Worm (Caenorhabditis elegans) whole organism, L4 larva: ENCODE measurements around the gene M03C11.6.
A peak's percentile ranks its signal among the peaks of the same experiment; 100 is the strongest.

Source experiments
- D1046.2 ChIP-seq: fragments of 200-800 bp; sonication (Bioruptor generic); IDR thresholded peaks from 2 replicates; pipeline ENCODE4 v1.3.6; 2022; ENCODE audit warnings: missing genetic modification characterization, missing compliant biosample characterization
- F26F4.8 ChIP-seq: fragments of 200-800 bp; sonication (Bioruptor generic); conservative IDR thresholded peaks from 2 replicates; pipeline ENCODE4 v1.3.6; 2022; ENCODE audit warnings: missing genetic modification characterization, missing compliant biosample characterization
- F37D6.2 ChIP-seq: sonication (generic microtip); optimal IDR thresholded peaks from 2 replicates; lab custom pipeline; 2016; ENCODE audit warnings: mild to moderate bottlenecking, missing genetic modification characterization, missing compliant biosample characterization
- T20F7.1 ChIP-seq: fragments of 200-800 bp; sonication (Bioruptor generic); optimal IDR thresholded peaks from 2 replicates; lab custom pipeline; 2018; ENCODE audit warnings: mild to moderate bottlenecking, missing genetic modification characterization, missing compliant biosample characterization
- Y105C5A.15 ChIP-seq: fragments of 200-800 bp; sonication (Bioruptor generic); IDR thresholded peaks from 2 replicates; pipeline ENCODE4 v1.3.6; 2022; ENCODE audit warnings: missing genetic modification characterization, missing compliant biosample characterization
- Y48G9A.11 ChIP-seq: fragments of 200-800 bp; sonication (Bioruptor generic); IDR thresholded peaks from 2 replicates; pipeline ENCODE4 v1.3.6; 2022; ENCODE audit warnings: missing genetic modification reagents, missing genetic modification characterization, missing compliant biosample characterization
- aha-1 ChIP-seq: fragments of 150-350 bp; peaks from one replicate; lab custom pipeline; 2014; ENCODE audit warnings: missing biosample characterization, missing genetic modification characterization
- aly-2 ChIP-seq: sonication (generic microtip); optimal IDR thresholded peaks from 2 replicates; lab custom pipeline; 2018; ENCODE audit warnings: missing biosample characterization, missing genetic modification characterization
- attf-4 ChIP-seq: sonication (generic microtip); optimal IDR thresholded peaks from 3 replicates; lab custom pipeline; 2017; ENCODE audit warnings: missing biosample characterization, missing genetic modification characterization
- ceh-20 ChIP-seq: fragments of 200-800 bp; sonication (Bioruptor generic); IDR thresholded peaks from 2 replicates; pipeline ENCODE4 v1.3.6; 2022; ENCODE audit warnings: missing genetic modification reagents, missing genetic modification characterization, missing compliant biosample characterization
- ceh-62 ChIP-seq: sonication (generic microtip); optimal IDR thresholded peaks from 2 replicates; lab custom pipeline; 2017; ENCODE audit warnings: missing biosample characterization, missing genetic modification characterization
- ces-1 ChIP-seq: fragments of 150-350 bp; sonication (generic microtip); optimal IDR thresholded peaks from 4 replicates; lab custom pipeline; 2014; ENCODE audit warnings: missing biosample characterization, missing genetic modification reagents, missing genetic modification characterization
- ctbp-1 ChIP-seq: fragments of 200-800 bp; sonication (Bioruptor generic); IDR thresholded peaks from 2 replicates; pipeline ENCODE4 v1.3.6; 2022; ENCODE audit warnings: missing genetic modification reagents, missing genetic modification characterization, missing compliant biosample characterization
- daf-12 ChIP-seq: fragments of 150-350 bp; optimal IDR thresholded peaks from 2 replicates; lab custom pipeline; 2014; ENCODE audit warnings: missing biosample characterization, missing genetic modification reagents, missing genetic modification characterization
- daf-8 ChIP-seq: fragments of 200-800 bp; sonication (Bioruptor generic); IDR thresholded peaks from 2 replicates; pipeline ENCODE4 v1.3.6; 2022; ENCODE audit warnings: missing genetic modification characterization, missing compliant biosample characterization
- dmd-8 ChIP-seq: fragments of 200-800 bp; sonication (Bioruptor generic); IDR thresholded peaks from 2 replicates; pipeline ENCODE4 v1.3.6; 2022; ENCODE audit warnings: missing genetic modification characterization, missing compliant biosample characterization
- egl-43 ChIP-seq: fragments of 200-800 bp; sonication (Bioruptor generic); IDR thresholded peaks from 2 replicates; pipeline ENCODE4 v1.3.6; 2022; ENCODE audit warnings: missing genetic modification reagents, missing genetic modification characterization, missing compliant biosample characterization
- fkh-10 ChIP-seq: fragments of 150-350 bp; optimal IDR thresholded peaks from 2 replicates; lab custom pipeline; 2014; ENCODE audit warnings: missing biosample characterization, missing genetic modification reagents, missing genetic modification characterization
- fos-1 ChIP-seq: fragments of 150-350 bp; optimal IDR thresholded peaks from 2 replicates; lab custom pipeline; 2014; ENCODE audit warnings: missing biosample characterization, missing genetic modification characterization
- hif-1 ChIP-seq, 2 experiments: sonication (generic microtip); optimal IDR thresholded peaks; 2 replicates each; lab custom pipeline; 2016 to 2017; ENCODE audit warnings: missing compliant biosample characterization in 2 of 2, missing genetic modification characterization in 2 of 2, missing genetic modification reagents in 2 of 2, missing genotype in 2 of 2, mild to moderate bottlenecking in 1 of 2
- hlh-30 ChIP-seq: sonication (generic microtip); optimal IDR thresholded peaks from 2 replicates; lab custom pipeline; 2017; ENCODE audit warnings: antibody characterized with exemption, mild to moderate bottlenecking, missing genetic modification characterization, missing compliant biosample characterization; ENCODE audit not compliant: insufficient read depth
- hmg-1.1 ChIP-seq: fragments of 200-800 bp; sonication (Bioruptor generic); IDR thresholded peaks from 2 replicates; pipeline ENCODE4 v1.3.6; 2022; ENCODE audit warnings: missing genetic modification reagents, missing genetic modification characterization, missing compliant biosample characterization
- jun-1 ChIP-seq: fragments of 150-350 bp; optimal IDR thresholded peaks from 2 replicates; lab custom pipeline; 2014; ENCODE audit warnings: missing biosample characterization, missing genetic modification reagents, missing genetic modification characterization
- lsy-2 ChIP-seq, 2 experiments: fragments of 150-350 bp in 1 of 2; sonication (generic microtip) in 1 of 2; optimal IDR thresholded peaks; 2 replicates each; lab custom pipeline; 2014 to 2017; ENCODE audit warnings: missing biosample characterization in 2 of 2, missing genetic modification characterization in 2 of 2
- madf-9 ChIP-seq: fragments of 200-800 bp; sonication (Bioruptor generic); conservative IDR thresholded peaks from 2 replicates; pipeline ENCODE4 v1.3.6; 2022; ENCODE audit warnings: missing genetic modification reagents, missing genetic modification characterization, missing compliant biosample characterization
- mdl-1 ChIP-seq, 2 experiments: fragments of 150-350 bp in 1 of 2; sonication (generic microtip) in 1 of 2; optimal IDR thresholded peaks; 2 replicates each; lab custom pipeline; 2014 to 2017; ENCODE audit warnings: missing biosample characterization in 2 of 2, missing genetic modification characterization in 2 of 2
- mdt-29 ChIP-seq: fragments of 200-800 bp; sonication (Bioruptor generic); IDR thresholded peaks from 2 replicates; pipeline ENCODE4 v1.3.6; 2022; ENCODE audit warnings: missing genetic modification reagents, missing genetic modification characterization, missing compliant biosample characterization
- mep-1 ChIP-seq: fragments of 150-350 bp; sonication (generic microtip); optimal IDR thresholded peaks from 3 replicates; lab custom pipeline; 2014; ENCODE audit warnings: missing biosample characterization, missing genetic modification characterization
- mes-2 ChIP-seq: sonication (generic microtip); optimal IDR thresholded peaks from 2 replicates; lab custom pipeline; 2016; ENCODE audit warnings: missing genotype, mild to moderate bottlenecking, missing genetic modification characterization, missing compliant biosample characterization; ENCODE audit not compliant: poor library complexity, severe bottlenecking
- mxl-3 ChIP-seq: fragments of 200-800 bp; sonication (Bioruptor generic); optimal IDR thresholded peaks from 2 replicates; lab custom pipeline; 2018; ENCODE audit warnings: mild to moderate bottlenecking, missing genetic modification characterization, missing compliant biosample characterization
- nhr-11 ChIP-seq: fragments of 150-350 bp; optimal IDR thresholded peaks from 2 replicates; lab custom pipeline; 2014; ENCODE audit warnings: missing biosample characterization, missing genetic modification characterization
- nhr-237 ChIP-seq: sonication (generic microtip); optimal IDR thresholded peaks from 2 replicates; lab custom pipeline; 2017; ENCODE audit warnings: missing biosample characterization, missing genetic modification characterization
- rbr-2 ChIP-seq: sonication (generic microtip); optimal IDR thresholded peaks from 2 replicates; lab custom pipeline; 2016; ENCODE audit warnings: missing genotype, missing genetic modification characterization, missing compliant biosample characterization
- saeg-2 ChIP-seq: fragments of 200-800 bp; sonication (Bioruptor generic); IDR thresholded peaks from 2 replicates; pipeline ENCODE4 v1.3.6; 2022; ENCODE audit warnings: missing genetic modification reagents, missing genetic modification characterization, missing compliant biosample characterization
- set-16 ChIP-seq: fragments of 200-800 bp; sonication (Bioruptor generic); IDR thresholded peaks from 2 replicates; pipeline ENCODE4 v1.3.6; 2022; ENCODE audit warnings: missing genetic modification reagents, missing genetic modification characterization, missing compliant biosample characterization
- tag-97 ChIP-seq: fragments of 200-800 bp; sonication (Bioruptor generic); IDR thresholded peaks from 2 replicates; pipeline ENCODE4 v1.3.6; 2022; ENCODE audit warnings: missing genetic modification characterization, missing compliant biosample characterization
- unc-62 ChIP-seq, 3 experiments: fragments of 150-350 bp in 1 of 3; sonication (generic microtip); optimal IDR thresholded peaks in 2 of 3; peaks in 1 of 3; 1 replicate in 1 of 3; 2 replicates in 2 of 3; lab custom pipeline; 2014 to 2017; ENCODE audit warnings: missing biosample characterization in 3 of 3, missing genetic modification characterization in 3 of 3, missing genetic modification reagents in 3 of 3, missing genotype in 1 of 3
- vab-7 ChIP-seq: fragments of 200-800 bp; sonication (Bioruptor generic); IDR thresholded peaks from 2 replicates; pipeline ENCODE4 v1.3.6; 2022; ENCODE audit warnings: missing genetic modification reagents, missing genetic modification characterization, missing compliant biosample characterization
- zip-11 ChIP-seq: fragments of 200-800 bp; sonication (Bioruptor generic); IDR thresholded peaks from 2 replicates; pipeline ENCODE4 v1.3.6; 2022; ENCODE audit warnings: missing genetic modification characterization, missing compliant biosample characterization

M03C11.6 gene

ce11 chrIII:10398919-10399318 is 24.9 kb downstream of the M03C11.6 start:
- no peak for TF ChIP-seq dmd-8
- no peak for TF ChIP-seq attf-4 (tag; lab: Kevin White, UChicago)
- TF ChIP-seq set-16: peak; percentile 20; the same call in 1 of the 2 replicates
- no peak for TF ChIP-seq nhr-237
- peak in 1 of 2 experiments; percentile 26 for TF ChIP-seq lsy-2 (tag; optimal IDR thresholded peaks at IDR 0.05; lab: Kevin White, UChicago)
- TF ChIP-seq ceh-62 (tag; lab: Kevin White, UChicago): no peak
- TF ChIP-seq saeg-2 (GFP tag; lab: Robert Waterston, UW): no peak
- peak; percentile 38 for TF ChIP-seq fkh-10 (GFP tag; lab: Kevin White, UChicago)
- no peak for TF ChIP-seq T20F7.1 (GFP tag; lab: Kevin White, UChicago)
- TF ChIP-seq mdl-1 (tag; optimal IDR thresholded peaks at IDR 0.05; lab: Kevin White, UChicago): peak in 1 of 2 experiments; percentile 68
- no peak for TF ChIP-seq mxl-3 (GFP tag; lab: Kevin White, UChicago)
- TF ChIP-seq ces-1 (GFP tag; lab: Kevin White, UChicago): no peak
- TF ChIP-seq Y105C5A.15 (GFP tag; lab: Robert Waterston, UW): no peak
- no peak for TF ChIP-seq D1046.2
- peak; percentile 35 for TF ChIP-seq mep-1 (tag; lab: Kevin White, UChicago)
- peak; percentile 50 for TF ChIP-seq hlh-30
- TF ChIP-seq F26F4.8 (GFP tag; lab: Robert Waterston, UW): no peak
- TF ChIP-seq egl-43 (GFP tag; lab: Robert Waterston, UW): 0 out of 2 replicates have a peak, but pooled peaks have one; percentile 20
- peak; percentile 8 for TF ChIP-seq rbr-2
- TF ChIP-seq daf-8 (GFP tag; lab: Robert Waterston, UW): no peak
- no peak for TF ChIP-seq zip-11 (GFP tag; lab: Robert Waterston, UW)
- TF ChIP-seq madf-9 (GFP tag; lab: Robert Waterston, UW): no peak
- no peak for TF ChIP-seq ceh-20 (GFP tag; lab: Robert Waterston, UW)
- TF ChIP-seq fos-1: no peak
- no peak for TF ChIP-seq jun-1 (tag; lab: Kevin White, UChicago)
- TF ChIP-seq nhr-11 (tag; lab: Kevin White, UChicago): no peak
- peak; percentile 60; the same call in 1 of the 2 replicates for TF ChIP-seq hmg-1.1 (GFP tag; lab: Robert Waterston, UW)
- peak; percentile 82 for TF ChIP-seq aha-1 (tag; lab: Kevin White, UChicago)
- no peak for TF ChIP-seq tag-97 (GFP tag; lab: Robert Waterston, UW)
- TF ChIP-seq daf-12 (tag; lab: Kevin White, UChicago): no peak
- no peak for TF ChIP-seq Y48G9A.11 (GFP tag; lab: Robert Waterston, UW)
- no peak for TF ChIP-seq aly-2 (tag; lab: Kevin White, UChicago)
- peak in 1 of 2 experiments; percentile 47 for TF ChIP-seq unc-62 (GFP tag; optimal IDR thresholded peaks at IDR 0.05 in 1 of 2; lab: Kevin White, UChicago)
- TF ChIP-seq unc-62 (tag; optimal IDR thresholded peaks at IDR 0.05; lab: Kevin White, UChicago): no peak
- no peak for TF ChIP-seq mdt-29 (GFP tag; lab: Robert Waterston, UW)
- TF ChIP-seq hif-1 (tag; optimal IDR thresholded peaks at IDR 0.05; lab: Kevin White, UChicago): no peak
- no peak for TF ChIP-seq F37D6.2
- TF ChIP-seq vab-7 (GFP tag; lab: Robert Waterston, UW): 0 out of 2 replicates have a peak, but pooled peaks have one; percentile 39
- TF ChIP-seq mes-2 (tag; lab: Kevin White, UChicago): peak; percentile 21
- TF ChIP-seq, all 104 proteins: peak for 13

ce11 chrIII:10396891-10397502 is 26.8 kb downstream of the M03C11.6 start:
- TF ChIP-seq ctbp-1 (GFP tag; lab: Robert Waterston, UW) (0 out of 2 replicates have a peak, but pooled peaks have one; percentile 30), madf-9 (GFP tag; lab: Robert Waterston, UW) (no peak), aha-1 (tag; lab: Kevin White, UChicago) (peak; percentile 75), unc-62 (GFP tag; optimal IDR thresholded peaks at IDR 0.05 in 1 of 2; lab: Kevin White, UChicago) (peak in 1 of 2 experiments; percentile 91), unc-62 (tag; optimal IDR thresholded peaks at IDR 0.05; lab: Kevin White, UChicago) (no peak), fos-1 (no peak), aly-2 (tag; lab: Kevin White, UChicago) (no peak)
